Fruit fly (Drosophila melanogaster) whole organism, embryonic: Measurements from ENCODE around the gene mdu.

Experiments used
- BEAF-32 ChIP-seq: fragments of 200-800 bp; sonication (Bioruptor generic); optimal IDR thresholded peaks from 3 replicates; lab custom pipeline; 2017; ENCODE audit warnings: missing biosample characterization, missing genetic modification characterization, mild to moderate bottlenecking, moderate library complexity, missing genetic modification reagents
- CG11085 ChIP-seq: fragments of 200-800 bp; sonication (Bioruptor generic); IDR thresholded peaks from 2 replicates; pipeline ENCODE4 v1.3.6; 2022; ENCODE audit warnings: missing biosample characterization, missing genetic modification characterization
- CG11560 ChIP-seq: fragments of 200-800 bp; sonication (Bioruptor generic); IDR thresholded peaks from 3 replicates; pipeline ENCODE4 v1.3.6; 2022; ENCODE audit warnings: missing biosample characterization, missing genetic modification characterization
- CG13775 ChIP-seq: fragments of 200-800 bp; sonication (Bioruptor generic); optimal IDR thresholded peaks from 3 replicates; lab custom pipeline; 2017; ENCODE audit warnings: missing biosample characterization, mild to moderate bottlenecking, missing genetic modification characterization
- CG14441 ChIP-seq: fragments of 200-800 bp; sonication (Bioruptor generic); IDR thresholded peaks from 2 replicates; pipeline ENCODE4 v1.3.6; 2022; ENCODE audit warnings: missing biosample characterization, missing genetic modification characterization
- CG14860 ChIP-seq: fragments of 200-800 bp; sonication (Bioruptor generic); IDR thresholded peaks from 3 replicates; pipeline ENCODE4 v1.3.6; 2022; ENCODE audit warnings: missing biosample characterization, missing genetic modification characterization; ENCODE audit not compliant: partially characterized antibody
- CG15269 ChIP-seq: fragments of 200-800 bp; sonication (Bioruptor generic); optimal IDR thresholded peaks from 2 replicates; lab custom pipeline; 2018; ENCODE audit warnings: missing biosample characterization, mild to moderate bottlenecking, missing genetic modification characterization, moderate library complexity
- CG1529 ChIP-seq: fragments of 200-800 bp; sonication (Bioruptor generic); optimal IDR thresholded peaks from 3 replicates; lab custom pipeline; 2018; ENCODE audit warnings: missing biosample characterization, missing genetic modification characterization
- CG15514 ChIP-seq: fragments of 200-800 bp; sonication (Bioruptor generic); optimal IDR thresholded peaks from 3 replicates; lab custom pipeline; 2017; ENCODE audit warnings: missing biosample characterization, missing genetic modification characterization, mild to moderate bottlenecking, moderate library complexity, missing genetic modification reagents
- CG15696 ChIP-seq: fragments of 200-800 bp; sonication (Bioruptor generic); optimal IDR thresholded peaks from 2 replicates; lab custom pipeline; 2019; ENCODE audit warnings: missing biosample characterization, mild to moderate bottlenecking, missing genetic modification characterization, moderate library complexity
- CG1603 ChIP-seq: fragments of 200-800 bp; sonication (Bioruptor generic); optimal IDR thresholded peaks from 2 replicates; lab custom pipeline; 2019; ENCODE audit warnings: missing biosample characterization, mild to moderate bottlenecking, missing genetic modification characterization, moderate library complexity
- CG17568 ChIP-seq: fragments of 200-800 bp; sonication (Bioruptor generic); optimal IDR thresholded peaks from 2 replicates; lab custom pipeline; 2018; ENCODE audit warnings: missing biosample characterization, mild to moderate bottlenecking, missing genetic modification characterization, moderate library complexity
- CG17612 ChIP-seq: fragments of 200-800 bp; sonication (Bioruptor generic); IDR thresholded peaks from 2 replicates; pipeline ENCODE4 v1.3.6; 2022; ENCODE audit warnings: missing biosample characterization, missing genetic modification characterization
- CG2202 ChIP-seq: fragments of 200-800 bp; sonication (Bioruptor generic); optimal IDR thresholded peaks from 2 replicates; lab custom pipeline; 2018; ENCODE audit warnings: missing biosample characterization, mild to moderate bottlenecking, missing genetic modification characterization
- CG4730 ChIP-seq: fragments of 200-800 bp; sonication (Bioruptor generic); IDR thresholded peaks from 2 replicates; pipeline ENCODE4 v1.3.6; 2022; ENCODE audit warnings: missing biosample characterization, missing genetic modification characterization
- CG6175 ChIP-seq: fragments of 200-800 bp; sonication (Bioruptor generic); IDR thresholded peaks from 3 replicates; pipeline ENCODE4 v1.3.6; 2022; ENCODE audit warnings: missing biosample characterization, missing genetic modification characterization
- CG6765 ChIP-seq: fragments of 200-800 bp; sonication (Bioruptor generic); optimal IDR thresholded peaks from 3 replicates; lab custom pipeline; 2017; ENCODE audit warnings: missing biosample characterization, mild to moderate bottlenecking, missing genetic modification characterization
- CG6791 ChIP-seq: fragments of 200-800 bp; sonication (Bioruptor generic); IDR thresholded peaks from 3 replicates; pipeline ENCODE4 v1.3.6; 2022; ENCODE audit warnings: missing biosample characterization, missing genetic modification characterization; ENCODE audit not compliant: partially characterized antibody
- CG6854 ChIP-seq: fragments of 200-800 bp; sonication (Bioruptor generic); optimal IDR thresholded peaks from 3 replicates; lab custom pipeline; 2017; ENCODE audit warnings: missing biosample characterization, mild to moderate bottlenecking, missing genetic modification characterization
- CG7963 ChIP-seq: fragments of 200-800 bp; sonication (Bioruptor generic); IDR thresholded peaks from 3 replicates; pipeline ENCODE4 v1.3.6; 2022; ENCODE audit warnings: missing biosample characterization, missing genetic modification characterization; ENCODE audit not compliant: partially characterized antibody
- CG8290 ChIP-seq, 3 experiments: fragments of 200-800 bp; sonication (Bioruptor generic); optimal IDR thresholded peaks; 2 replicates each; lab custom pipeline; 2016 to 2019; ENCODE audit warnings: missing biosample characterization in 3 of 3, missing genetic modification characterization in 3 of 3, mild to moderate bottlenecking in 2 of 3, moderate library complexity in 1 of 3
- Dip3 ChIP-seq: fragments of 200-800 bp; sonication (Bioruptor generic); optimal IDR thresholded peaks from 3 replicates; lab custom pipeline; 2016; ENCODE audit warnings: missing biosample characterization, missing genetic modification characterization
- Dll ChIP-seq: fragments of 200-800 bp; sonication (Bioruptor generic); IDR thresholded peaks from 4 replicates; pipeline ENCODE4 v1.3.6; 2022; ENCODE audit warnings: missing biosample characterization, missing genetic modification characterization; ENCODE audit not compliant: partially characterized antibody
- Dp ChIP-seq: fragments of 200-800 bp; sonication (Bioruptor generic); optimal IDR thresholded peaks from 2 replicates; lab custom pipeline; 2018; ENCODE audit warnings: missing biosample characterization, mild to moderate bottlenecking, missing genetic modification characterization, moderate library complexity
- Dref ChIP-seq: fragments of 200-800 bp; sonication (Bioruptor generic); IDR thresholded peaks from 2 replicates; pipeline ENCODE4 v1.3.6; 2022; ENCODE audit warnings: missing biosample characterization, missing genetic modification characterization
- E2f2 ChIP-seq: fragments of 200-800 bp; sonication (Bioruptor generic); IDR thresholded peaks from 2 replicates; pipeline ENCODE4 v1.3.6; 2022; ENCODE audit warnings: missing biosample characterization, missing genetic modification characterization
- Elba2 ChIP-seq: fragments of 200-800 bp; sonication (Bioruptor generic); optimal IDR thresholded peaks from 3 replicates; lab custom pipeline; 2016; ENCODE audit warnings: missing biosample characterization, missing genetic modification characterization
- Hmr ChIP-seq: fragments of 200-800 bp; sonication (Bioruptor generic); optimal IDR thresholded peaks from 3 replicates; lab custom pipeline; 2017; ENCODE audit warnings: mild to moderate bottlenecking, missing biosample characterization, missing genetic modification reagents, missing genetic modification characterization
- Myb ChIP-seq: fragments of 200-800 bp; sonication (Bioruptor generic); optimal IDR thresholded peaks from 2 replicates; lab custom pipeline; 2016; ENCODE audit warnings: missing biosample characterization, missing genetic modification characterization
- Scr ChIP-seq: fragments of 200-800 bp; sonication (Bioruptor generic); IDR thresholded peaks from 2 replicates; pipeline ENCODE4 v1.3.6; 2022; ENCODE audit warnings: missing biosample characterization, missing genetic modification characterization; ENCODE audit not compliant: partially characterized antibody
- ato ChIP-seq: fragments of 200-800 bp; sonication (Bioruptor generic); IDR thresholded peaks from 2 replicates; pipeline ENCODE4 v1.3.6; 2022; ENCODE audit warnings: missing biosample characterization, missing genetic modification characterization; ENCODE audit not compliant: partially characterized antibody
- bbx ChIP-seq: fragments of 200-800 bp; sonication (Bioruptor generic); IDR thresholded peaks from 2 replicates; pipeline ENCODE4 v1.3.6; 2022; ENCODE audit warnings: missing biosample characterization, missing genetic modification characterization; ENCODE audit not compliant: partially characterized antibody
- cg ChIP-seq: fragments of 200-800 bp; sonication (Bioruptor generic); optimal IDR thresholded peaks from 3 replicates; lab custom pipeline; 2019; ENCODE audit warnings: missing biosample characterization, mild to moderate bottlenecking, missing genetic modification characterization, moderate library complexity
- chm ChIP-seq: fragments of 200-800 bp; sonication (Bioruptor generic); IDR thresholded peaks from 2 replicates; pipeline ENCODE4 v1.3.6; 2022; ENCODE audit warnings: missing biosample characterization, missing genetic modification characterization
- crol ChIP-seq: fragments of 200-800 bp; sonication (Bioruptor generic); IDR thresholded peaks from 2 replicates; pipeline ENCODE4 v1.3.6; 2022; ENCODE audit warnings: missing biosample characterization, missing genetic modification characterization
- esg ChIP-seq: fragments of 200-800 bp; sonication (Bioruptor generic); conservative IDR thresholded peaks from 2 replicates; pipeline ENCODE4 v1.3.6; 2022; ENCODE audit warnings: missing biosample characterization, missing genetic modification characterization
- gcm ChIP-seq: fragments of 200-800 bp; sonication (Bioruptor generic); optimal IDR thresholded peaks from 2 replicates; lab custom pipeline; 2019; ENCODE audit warnings: missing biosample characterization, mild to moderate bottlenecking, missing genetic modification characterization, moderate library complexity
- gsb-n ChIP-seq: fragments of 200-800 bp; sonication (Bioruptor generic); optimal IDR thresholded peaks from 3 replicates; lab custom pipeline; 2018; ENCODE audit warnings: missing biosample characterization, mild to moderate bottlenecking, missing genetic modification characterization
- h ChIP-seq: fragments of >200 bp; optimal IDR thresholded peaks from 2 replicates; lab custom pipeline; 2017
- insv ChIP-seq, 2 experiments: fragments of 200-800 bp; sonication (Bioruptor generic); optimal IDR thresholded peaks; 3 replicates each; lab custom pipeline; 2016 to 2018; ENCODE audit warnings: missing biosample characterization in 2 of 2, missing genetic modification characterization in 2 of 2
- lmd ChIP-seq: fragments of 200-800 bp; sonication (Bioruptor generic); IDR thresholded peaks from 2 replicates; pipeline ENCODE4 v1.3.6; 2022; ENCODE audit warnings: missing biosample characterization, missing genetic modification characterization
- onecut ChIP-seq: fragments of 200-800 bp; sonication (Bioruptor generic); IDR thresholded peaks from 2 replicates; pipeline ENCODE4 v1.3.6; 2022; ENCODE audit warnings: missing biosample characterization, missing genetic modification characterization
- pzg ChIP-seq: fragments of 200-800 bp; sonication (Bioruptor generic); optimal IDR thresholded peaks from 3 replicates; lab custom pipeline; 2018; ENCODE audit warnings: missing biosample characterization, mild to moderate bottlenecking, missing genetic modification characterization, moderate library complexity
- ranshi ChIP-seq: fragments of 200-800 bp; sonication (Bioruptor generic); IDR thresholded peaks from 2 replicates; pipeline ENCODE4 v1.3.6; 2022; ENCODE audit warnings: missing biosample characterization, missing genetic modification characterization
- row ChIP-seq: fragments of 200-800 bp; sonication (Bioruptor generic); IDR thresholded peaks from 3 replicates; pipeline ENCODE4 v1.3.6; 2022; ENCODE audit warnings: missing biosample characterization, missing genetic modification characterization
- sens ChIP-seq: fragments of 200-800 bp; sonication (Bioruptor generic); peaks from one replicate; lab custom pipeline; 2016; ENCODE audit warnings: missing biosample characterization, missing genetic modification characterization
- sr ChIP-seq: fragments of 200-800 bp; sonication (Bioruptor generic); IDR thresholded peaks from 3 replicates; pipeline ENCODE4 v1.3.6; 2022; ENCODE audit warnings: missing biosample characterization, missing genetic modification characterization
- stwl ChIP-seq: fragments of 200-800 bp; sonication (Bioruptor generic); optimal IDR thresholded peaks from 3 replicates; lab custom pipeline; 2018; ENCODE audit warnings: missing biosample characterization, mild to moderate bottlenecking, missing genetic modification characterization, moderate library complexity
- unpg ChIP-seq: fragments of 200-800 bp; sonication (Bioruptor generic); optimal IDR thresholded peaks from 3 replicates; lab custom pipeline; 2018; ENCODE audit warnings: missing biosample characterization, mild to moderate bottlenecking, missing genetic modification characterization, moderate library complexity
- yki ChIP-seq: fragments of >200 bp; optimal IDR thresholded peaks from 3 replicates; lab custom pipeline; 2018

mdu gene

DNA sequence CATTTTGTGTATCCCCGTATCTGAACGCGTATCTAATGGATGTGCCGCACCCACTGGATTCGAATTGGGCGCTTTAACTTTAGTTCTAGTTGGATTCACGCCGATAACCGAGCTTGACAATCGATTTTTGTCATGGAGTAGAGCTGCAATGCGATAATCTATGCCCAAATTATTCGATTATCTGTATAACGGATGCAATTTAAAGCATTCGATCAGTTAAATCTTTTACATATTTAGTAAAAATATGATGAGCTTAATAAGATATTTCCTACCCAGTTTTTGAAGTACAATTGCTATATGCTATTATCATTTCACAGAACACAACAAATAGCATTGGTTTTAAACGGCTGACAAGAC, 29.8 kb upstream of the mdu start:
- TF ChIP-seq Dp (GFP tag; lab: Kevin White, UChicago) (peak; percentile 54), CG15514 (GFP tag; lab: Kevin White, UChicago) (peak; percentile 8), CG11560 (tag; lab: Robert Waterston, UW) (peak; percentile 91), CG1603 (tag; lab: Kevin White, UChicago) (peak; percentile 4), unpg (GFP tag; lab: Kevin White, UChicago) (no peak), insv (GFP tag; optimal IDR thresholded peaks at IDR 0.05; lab: Kevin White, UChicago) (peak in 1 of 2 experiments; percentile 91), chm (GFP tag; lab: Robert Waterston, UW) (no peak), crol (GFP tag; lab: Robert Waterston, UW) (no peak), CG14860 (no peak), bbx (GFP tag; lab: Robert Waterston, UW) (0 out of 2 replicates have a peak, but pooled peaks have one; percentile 30), yki (lab: Kevin White, UChicago) (no peak), CG6854 (GFP tag; lab: Kevin White, UChicago) (no peak), CG6765 (no peak), E2f2 (GFP tag; lab: Robert Waterston, UW) (peak; percentile 65), gcm (GFP tag; lab: Kevin White, UChicago) (no peak), sens (GFP tag; lab: Kevin White, UChicago) (peak; percentile 53), CG6791 (GFP tag; lab: Robert Waterston, UW) (peak; percentile 34; the same call in 1 of the 3 replicates), CG13775 (GFP tag; lab: Kevin White, UChicago) (no peak), CG11085 (GFP tag; lab: Robert Waterston, UW) (no peak), CG7963 (GFP tag; lab: Robert Waterston, UW) (peak; percentile 58; the same call in 1 of the 3 replicates), CG17568 (GFP tag; lab: Kevin White, UChicago) (no peak), CG14441 (GFP tag; lab: Robert Waterston, UW) (no peak), ranshi (GFP tag; lab: Robert Waterston, UW) (no peak), stwl (tag; lab: Kevin White, UChicago) (peak; percentile 83), CG6175 (no peak), sr (GFP tag; lab: Robert Waterston, UW) (no peak), Scr (GFP tag; lab: Robert Waterston, UW) (peak; percentile 39; the same call in 1 of the 2 replicates), row (no peak), CG17612 (GFP tag; lab: Robert Waterston, UW) (no peak), Dref (GFP tag; lab: Robert Waterston, UW) (peak; percentile 59), gsb-n (tag; lab: Kevin White, UChicago) (peak; percentile 18), CG4730 (no peak), Dip3 (GFP tag; lab: Kevin White, UChicago) (no peak), Myb (peak; percentile 33), lmd (GFP tag; lab: Robert Waterston, UW) (no peak), Dll (0 out of 4 replicates have a peak, but pooled peaks have one; percentile 31), onecut (GFP tag; lab: Robert Waterston, UW) (peak; percentile 27; the same call in 1 of the 2 replicates), esg (GFP tag; lab: Robert Waterston, UW) (no peak), ato (GFP tag; lab: Robert Waterston, UW) (0 out of 2 replicates have a peak, but pooled peaks have one; percentile 15), CG1529 (GFP tag; lab: Kevin White, UChicago) (no peak), pzg (GFP tag; lab: Kevin White, UChicago) (peak; percentile 31), Elba2 (GFP tag; lab: Kevin White, UChicago) (peak; percentile 20), CG15696 (tag; lab: Kevin White, UChicago) (no peak), Hmr (GFP tag; lab: Kevin White, UChicago) (no peak), cg (GFP tag; lab: Kevin White, UChicago) (no peak), CG8290 (GFP tag; optimal IDR thresholded peaks at IDR 0.05; lab: Kevin White, UChicago) (no peak), CG8290 (tag; optimal IDR thresholded peaks at IDR 0.05; lab: Kevin White, UChicago) (peak in 1 of 2 experiments; percentile 17), h (lab: Kevin White, UChicago) (no peak), CG15269 (no peak), CG2202 (no peak), BEAF-32 (peak; percentile 27)
